Fruit fly (Drosophila melanogaster) whole organism: ENCODE results near the gene dsx.

Source experiments
- CG8478 ChIP-seq: fragments of >200 bp; optimal IDR thresholded peaks from 2 replicates; lab custom pipeline; 2018; ENCODE audit warnings: inconsistent platforms
- EcR ChIP-seq, 2 experiments: fragments of >200 bp; optimal IDR thresholded peaks; 2 replicates each; lab custom pipeline; 2017; ENCODE audit warnings: missing biosample characterization in 2 of 2, missing genetic modification characterization in 2 of 2, missing genetic modification reagents in 2 of 2
- pan ChIP-seq: fragments of >200 bp; optimal IDR thresholded peaks from 2 replicates; lab custom pipeline; 2017
- psq ChIP-seq: fragments of >200 bp; optimal IDR thresholded peaks from 2 replicates; lab custom pipeline; 2017
- usp ChIP-seq: fragments of >200 bp; optimal IDR thresholded peaks from 2 replicates; lab custom pipeline; 2017; ENCODE audit warnings: missing biosample characterization, missing genetic modification characterization, mixed read lengths

DNA sequence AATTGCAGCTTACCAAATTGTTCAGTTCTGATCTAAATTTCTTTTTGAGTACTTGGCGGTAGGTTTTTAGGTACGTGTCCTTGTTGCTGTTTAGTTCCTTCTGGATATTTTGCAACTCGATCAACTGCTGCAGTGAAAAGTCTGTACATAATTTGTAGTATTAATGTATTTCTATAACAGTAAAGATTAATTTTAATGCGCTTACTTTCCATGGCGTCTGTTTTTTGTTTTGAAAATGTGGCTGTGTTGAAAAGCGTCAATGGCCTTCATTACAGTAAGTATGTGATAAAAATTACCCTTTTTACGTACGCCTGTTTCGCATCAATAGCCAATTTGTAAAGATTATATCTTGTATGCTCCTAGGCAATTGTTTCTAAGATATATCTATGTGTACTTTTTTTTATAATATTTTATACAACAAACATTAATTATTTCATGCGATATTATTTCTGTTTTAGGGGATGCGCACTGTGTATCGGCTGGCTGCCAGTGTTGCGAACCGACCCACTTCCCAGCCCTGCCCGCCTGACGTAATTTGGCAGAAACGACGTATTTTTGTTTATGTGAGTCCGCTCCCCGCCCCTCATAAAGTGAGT lies 34.0 kb upstream of the dsx start, which contains the start of the genes Kmn2 and CG2698:
- TF ChIP-seq pan (lab: Kevin White, UChicago) (no peak), CG8478 (lab: Kevin White, UChicago) (no peak), EcR (GFP tag; optimal IDR thresholded peaks at IDR 0.05; lab: Kevin White, UChicago) (no peak), psq (lab: Kevin White, UChicago) (no peak), usp (GFP tag; lab: Kevin White, UChicago) (no peak)
